Fruit fly (Drosophila melanogaster) whole organism, adult: ENCODE measurements around the gene CG3308.

ENCODE experiments used
- CG11617 ChIP-seq: fragments of 200-800 bp; sonication (Bioruptor generic); optimal IDR thresholded peaks from 2 replicates; lab custom pipeline; 2017; ENCODE audit warnings: mild to moderate bottlenecking, missing biosample characterization, missing genetic modification reagents, missing genetic modification characterization
- CG7045 ChIP-seq: fragments of 200-800 bp; sonication (Bioruptor generic); optimal IDR thresholded peaks from 2 replicates; lab custom pipeline; 2017; ENCODE audit warnings: missing biosample characterization, mild to moderate bottlenecking, missing genetic modification characterization
- Hr96 ChIP-seq: fragments of 200-800 bp; sonication (Bioruptor generic); optimal IDR thresholded peaks from 2 replicates; lab custom pipeline; 2016; ENCODE audit warnings: missing biosample characterization, missing genetic modification characterization
- bab1 ChIP-seq: fragments of 200-800 bp; sonication (Bioruptor generic); optimal IDR thresholded peaks from 3 replicates; lab custom pipeline; 2019; ENCODE audit warnings: missing biosample characterization, mild to moderate bottlenecking, missing genetic modification characterization, moderate library complexity

dm6 chr3R:21296728-21297386 is 23.2 kb upstream of the CG3308 start:
- TF ChIP-seq CG7045 (GFP tag; lab: Kevin White, UChicago) (no peak), bab1 (GFP tag; lab: Kevin White, UChicago) (no peak), Hr96 (GFP tag; lab: Kevin White, UChicago) (peak; percentile 62), CG11617 (GFP tag; lab: Kevin White, UChicago) (no peak)
